Worm (Caenorhabditis elegans): Measurements from ENCODE around the gene dnj-17.
"Not testable (repeated sequence)": the region's sequence is repeated elsewhere in the genome, so short reads cannot be mapped to it uniquely, and the experiment has no call there.

dnj-17 gene

DNA sequence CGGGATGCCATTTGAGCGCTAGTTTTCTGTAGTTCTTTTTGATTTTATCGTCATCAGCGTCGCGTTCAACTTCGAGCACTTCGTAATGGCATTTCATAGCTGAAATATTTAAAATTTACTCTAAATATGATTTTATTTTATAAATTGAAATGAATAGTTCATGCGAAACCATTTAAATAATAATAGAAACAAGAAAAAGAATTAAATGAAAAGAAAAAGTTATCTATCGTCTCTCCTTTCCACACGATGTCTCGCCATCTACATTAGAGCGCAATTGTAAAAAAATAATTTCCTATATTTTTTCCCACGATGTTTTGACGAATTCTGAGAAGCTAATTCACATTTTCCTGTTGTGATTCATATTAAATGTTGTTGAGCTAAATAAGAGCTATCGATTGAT lies at the start of gene dnj-17:
Gene dnj-17 (minus strand): TSS at position 101 of the 400 bp plus-strand sequence.
- TF ChIP-seq unc-62 (GFP tag; optimal IDR thresholded peaks at IDR 0.05): no peak

DNA sequence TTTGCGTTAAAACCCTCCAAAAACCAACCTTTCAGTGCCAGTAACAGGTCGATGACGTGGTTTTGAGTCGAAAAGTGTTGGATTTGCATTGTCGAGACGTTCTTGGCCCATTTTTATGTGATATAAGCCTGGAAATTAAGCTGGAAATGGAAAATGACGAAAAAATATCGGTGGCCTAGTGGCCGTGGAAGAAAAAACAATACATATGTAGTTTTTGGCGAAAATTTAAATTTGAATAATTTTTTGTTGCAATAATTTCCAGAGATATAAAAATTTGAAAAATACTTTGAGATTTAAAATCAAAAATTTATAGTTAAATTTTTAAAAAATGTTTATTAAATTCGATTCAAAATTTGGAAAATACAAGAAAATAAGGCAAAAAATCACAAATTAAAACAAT lies 46.3 kb upstream of the dnj-17 start, which contains the start of gene ciao-2B:
Gene ciao-2B (minus strand): TSS at position 130 of the 400 bp plus-strand sequence.
- no peak for TF ChIP-seq unc-62 (GFP tag; optimal IDR thresholded peaks at IDR 0.05)

DNA sequence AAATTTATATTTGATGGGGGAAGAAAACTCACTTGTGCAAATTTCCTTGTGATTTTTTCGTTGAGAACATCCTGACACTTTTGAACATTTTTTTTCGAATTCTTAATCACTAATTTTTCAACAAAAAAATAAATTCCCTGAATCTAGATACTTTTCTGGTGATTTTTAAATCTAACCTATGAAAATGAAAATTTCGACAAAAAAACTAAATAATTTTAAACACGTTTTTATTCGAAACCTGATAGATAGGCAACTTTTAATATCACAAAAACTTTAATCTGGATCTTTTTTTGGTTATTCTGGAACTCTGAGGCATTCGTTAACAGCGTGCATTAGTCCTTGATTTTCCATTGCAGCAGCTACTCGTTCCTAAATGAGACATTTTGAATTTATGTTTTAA lies 43.7 kb upstream of the dnj-17 start, which contains the start of gene F45G2.9:
Gene F45G2.9 (minus strand): TSS at position 101 of the 400 bp plus-strand sequence.
- no peak for TF ChIP-seq unc-62 (GFP tag; optimal IDR thresholded peaks at IDR 0.05)

DNA sequence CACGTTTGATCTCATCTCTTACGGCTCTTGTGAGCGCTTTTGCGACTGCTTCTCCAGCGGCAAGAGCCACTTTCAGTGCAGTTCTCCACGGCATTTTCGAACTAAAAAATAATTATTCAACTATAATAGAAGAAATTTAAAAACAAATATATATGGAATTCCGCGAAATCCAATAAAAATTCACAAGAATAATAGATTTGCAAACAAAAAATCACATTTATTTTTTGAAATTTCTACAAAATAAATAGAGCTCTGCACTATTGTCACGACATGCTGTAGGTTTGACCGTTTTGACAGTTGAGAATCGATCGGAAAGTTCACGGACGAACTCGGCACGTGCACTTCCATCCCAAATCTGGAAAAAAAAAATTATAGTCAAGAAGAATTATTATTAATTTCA lies 42.4 kb upstream of the dnj-17 start, which contains the start of gene F45G2.8:
Gene F45G2.8 (minus strand): TSS at position 101 of the 400 bp plus-strand sequence.
- TF ChIP-seq unc-62 (GFP tag; optimal IDR thresholded peaks at IDR 0.05): no peak

DNA sequence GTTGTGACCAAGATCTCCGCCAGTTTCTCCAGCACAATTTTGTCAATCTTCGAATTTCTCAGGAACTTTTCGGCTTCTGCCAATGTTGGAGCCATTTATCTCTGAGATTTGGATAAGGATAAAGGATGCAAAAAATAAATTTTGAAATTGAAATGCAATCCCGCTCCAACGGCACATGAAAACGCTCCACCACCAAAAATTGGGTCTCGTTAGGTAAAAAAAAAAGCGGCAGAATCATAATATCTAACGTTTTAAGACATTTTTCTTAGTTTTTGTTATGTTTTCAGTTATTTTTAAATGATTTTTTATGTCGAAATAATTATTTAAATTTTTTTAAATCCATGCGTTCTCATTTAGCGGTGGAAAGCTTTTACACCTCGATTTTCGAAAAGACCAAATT lies 41.3 kb upstream of the dnj-17 start, which contains the start of gene F45G2.7:
Gene F45G2.7 (minus strand): TSS at position 101 of the 400 bp plus-strand sequence.
- TF ChIP-seq unc-62 (GFP tag; optimal IDR thresholded peaks at IDR 0.05): no peak

DNA sequence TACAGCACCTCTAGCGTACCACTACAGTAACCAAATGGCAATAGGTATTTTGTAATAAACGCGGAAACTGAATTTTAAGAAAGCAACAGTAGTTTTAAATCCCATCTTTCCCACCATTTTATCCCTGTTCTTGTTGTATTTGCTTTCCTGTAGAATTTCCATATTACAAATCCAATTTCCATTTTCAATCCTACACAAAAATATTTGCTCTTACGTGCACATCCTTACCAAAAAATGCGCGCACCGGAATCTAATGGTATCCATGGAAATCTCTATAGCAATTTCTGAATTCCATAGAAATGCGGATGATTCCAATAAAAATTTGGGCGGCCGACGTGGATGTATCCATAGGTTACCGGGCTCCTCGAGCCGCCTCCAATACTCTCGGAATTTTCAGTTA lies 37.0 kb upstream of the dnj-17 start, which contains the start of gene trf-1:
Gene trf-1 (plus strand): TSS at position 301 of the 400 bp plus-strand sequence.
- TF ChIP-seq unc-62 (GFP tag; optimal IDR thresholded peaks at IDR 0.05): no peak

DNA sequence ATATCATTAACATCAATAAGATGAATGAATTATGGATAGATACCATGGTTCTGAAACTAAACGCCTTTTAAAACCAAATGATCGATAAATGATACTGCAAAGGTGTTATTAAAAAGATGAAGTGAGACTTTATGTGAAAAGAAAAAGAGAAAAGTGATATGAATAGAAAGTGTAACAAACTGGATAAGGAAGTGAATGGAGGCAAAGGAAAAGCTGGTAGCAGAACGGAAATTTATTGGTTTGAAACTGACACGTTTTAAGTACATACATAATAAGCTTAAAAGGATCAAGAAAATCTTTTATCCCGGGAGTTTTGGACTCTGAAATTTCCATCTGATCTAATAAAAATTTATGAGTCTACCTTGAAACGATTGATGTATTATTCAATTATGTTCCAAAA lies 36.5 kb upstream of the dnj-17 start, which contains the start of gene bli-5:
Gene bli-5 (minus strand): TSS at position 101 of the 400 bp plus-strand sequence.
- TF ChIP-seq unc-62 (GFP tag; optimal IDR thresholded peaks at IDR 0.05): no peak

DNA sequence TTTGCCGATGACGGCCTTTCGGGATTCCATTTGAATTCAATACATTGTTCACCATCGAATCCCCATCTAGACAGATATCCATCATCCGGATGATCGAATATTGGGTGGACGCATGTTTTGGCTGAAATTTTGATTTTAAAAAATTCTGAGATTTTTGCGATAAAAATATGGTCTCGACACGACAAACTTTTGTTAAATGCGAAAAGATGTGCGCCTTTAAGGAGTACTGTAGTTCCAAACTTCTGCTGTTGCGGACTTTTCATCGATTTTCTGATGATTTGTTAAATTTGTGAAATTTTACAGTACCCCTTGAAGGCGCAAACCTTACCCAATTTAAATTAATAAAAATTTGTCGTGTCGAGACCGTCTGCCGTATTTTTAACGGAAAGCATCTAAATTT lies 34.7 kb upstream of the dnj-17 start:
- no peak for TF ChIP-seq unc-62 (GFP tag; optimal IDR thresholded peaks at IDR 0.05)

DNA sequence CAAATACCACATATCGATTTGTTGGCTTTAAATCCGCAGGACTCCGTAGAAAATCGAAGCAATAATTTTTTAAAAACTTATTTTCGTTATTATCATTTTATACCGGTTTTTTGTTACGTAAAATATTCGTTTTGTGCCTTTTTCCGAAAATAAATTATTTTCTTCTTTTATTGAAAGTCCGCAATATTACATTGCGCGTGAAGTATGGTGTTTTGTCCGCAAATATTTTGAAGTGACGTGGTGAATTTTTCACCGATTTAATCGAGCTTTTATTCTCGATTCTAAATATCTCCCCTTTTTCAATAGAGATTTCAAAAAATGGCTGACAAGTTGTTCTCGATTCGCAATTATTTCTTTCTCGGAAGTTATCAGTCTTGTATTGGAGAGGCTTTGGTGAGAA lies 32.9 kb upstream of the dnj-17 start, which contains the start of gene cope-1:
Gene cope-1 (plus strand): TSS at position 229 of the 400 bp plus-strand sequence.
- no peak for TF ChIP-seq unc-62 (GFP tag; optimal IDR thresholded peaks at IDR 0.05)

DNA sequence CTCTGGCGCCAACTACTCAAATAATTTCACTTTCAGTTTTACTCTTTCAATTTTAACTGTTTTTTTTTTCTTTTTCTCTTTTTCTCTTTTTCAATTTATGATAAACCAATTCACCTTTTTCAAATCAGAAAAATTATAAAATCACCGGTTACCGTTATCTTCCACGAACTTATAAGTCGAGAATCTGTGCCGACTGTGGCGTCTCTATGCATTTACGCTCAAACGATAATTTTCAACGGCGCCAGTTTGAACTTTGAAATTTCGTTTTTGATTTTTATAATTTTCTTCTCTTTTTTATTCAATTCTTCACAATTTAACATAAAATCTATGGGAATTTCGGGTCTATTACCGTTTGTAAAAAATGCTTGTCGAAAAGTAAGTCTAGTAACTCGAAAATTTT lies 30.3 kb upstream of the dnj-17 start, which contains the start of gene exo-1:
Gene exo-1 (plus strand): TSS at position 101 of the 400 bp plus-strand sequence.
- TF ChIP-seq unc-62 (GFP tag; optimal IDR thresholded peaks at IDR 0.05): no peak

DNA sequence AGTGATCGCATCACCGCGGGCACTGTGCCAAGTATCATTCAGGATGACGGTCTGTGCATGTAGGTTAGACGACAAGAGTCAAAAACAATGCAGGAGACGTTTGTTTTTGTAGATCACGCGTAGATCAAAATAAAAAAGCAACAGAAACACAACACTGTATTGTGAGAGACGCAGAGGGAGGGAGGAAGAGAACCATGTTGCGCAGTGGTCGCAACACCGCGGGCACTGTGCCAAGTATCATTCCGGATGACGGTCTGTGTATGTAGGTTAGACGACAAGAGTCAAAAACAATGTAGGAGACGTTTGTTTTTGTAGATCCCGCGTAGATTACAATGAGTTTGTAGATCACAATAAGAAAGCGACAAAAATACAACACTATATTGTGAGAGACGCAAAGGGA lies 25.8 kb upstream of the dnj-17 start:
- TF ChIP-seq unc-62 (GFP tag; optimal IDR thresholded peaks at IDR 0.05): no peak

DNA sequence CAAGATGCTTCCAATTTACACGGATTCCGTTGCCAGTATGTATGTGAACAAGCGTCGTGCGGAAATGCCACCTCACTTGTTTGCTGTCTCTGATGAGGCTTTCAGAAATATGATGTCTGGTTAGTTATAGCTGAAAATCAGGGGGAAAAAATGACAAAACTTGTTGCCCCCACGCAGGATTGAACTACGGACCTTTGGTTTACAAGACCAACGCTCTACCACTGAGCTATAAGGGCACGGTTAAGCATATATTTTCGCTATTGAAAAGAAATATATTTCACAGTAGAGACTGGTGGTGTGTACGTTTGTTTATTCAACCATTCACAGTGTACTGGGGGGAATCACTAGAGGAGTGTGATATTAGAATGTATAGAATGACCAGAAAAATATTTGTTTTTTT lies 18.1 kb upstream of the dnj-17 start:
- no peak for TF ChIP-seq unc-62 (GFP tag; optimal IDR thresholded peaks at IDR 0.05)

DNA sequence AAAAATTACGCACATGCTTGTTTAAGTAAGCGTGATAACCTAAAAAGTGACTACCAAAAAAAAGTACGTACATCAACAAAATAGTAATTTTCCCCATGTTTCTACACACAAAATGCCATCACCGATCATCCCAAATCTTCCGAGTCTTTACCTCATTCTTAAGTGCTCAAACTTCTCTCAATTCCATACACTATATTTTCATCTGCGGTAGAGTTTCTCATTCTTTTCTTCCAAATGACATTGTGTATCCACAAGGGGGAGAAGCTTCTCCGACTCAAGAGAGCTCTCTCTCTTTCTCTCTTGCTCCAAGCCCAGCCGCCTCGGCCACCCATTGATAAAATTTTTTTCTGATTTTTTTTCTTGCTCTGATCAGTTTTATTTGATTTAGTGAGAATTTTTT lies 16.4 kb upstream of the dnj-17 start, which contains the start of gene myo-6:
Gene myo-6 (plus strand): TSS at position 301 of the 400 bp plus-strand sequence.
- no peak for TF ChIP-seq unc-62 (GFP tag; optimal IDR thresholded peaks at IDR 0.05)

DNA sequence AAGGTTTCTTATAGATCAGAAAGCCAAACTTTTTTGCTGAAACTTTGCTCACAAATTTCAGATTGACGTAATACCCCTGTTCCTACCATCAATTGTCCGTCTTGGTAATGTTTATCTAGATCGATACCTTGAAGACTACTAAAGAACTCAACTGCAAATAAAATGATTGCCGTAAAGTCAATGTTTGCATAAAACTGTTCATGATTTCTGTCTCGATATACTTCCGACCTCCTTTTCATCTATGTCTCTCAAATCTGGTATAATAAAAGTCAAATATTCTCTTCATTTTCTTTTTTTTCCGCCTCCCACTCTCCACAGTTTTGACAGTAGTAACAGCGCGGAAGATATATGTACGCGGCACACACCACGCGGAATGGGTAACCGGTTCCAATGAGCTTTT lies 12.4 kb upstream of the dnj-17 start, which contains the start of gene nas-1:
Gene nas-1 (plus strand): TSS at position 301 of the 400 bp plus-strand sequence.
- no peak for TF ChIP-seq unc-62 (GFP tag; optimal IDR thresholded peaks at IDR 0.05)

DNA sequence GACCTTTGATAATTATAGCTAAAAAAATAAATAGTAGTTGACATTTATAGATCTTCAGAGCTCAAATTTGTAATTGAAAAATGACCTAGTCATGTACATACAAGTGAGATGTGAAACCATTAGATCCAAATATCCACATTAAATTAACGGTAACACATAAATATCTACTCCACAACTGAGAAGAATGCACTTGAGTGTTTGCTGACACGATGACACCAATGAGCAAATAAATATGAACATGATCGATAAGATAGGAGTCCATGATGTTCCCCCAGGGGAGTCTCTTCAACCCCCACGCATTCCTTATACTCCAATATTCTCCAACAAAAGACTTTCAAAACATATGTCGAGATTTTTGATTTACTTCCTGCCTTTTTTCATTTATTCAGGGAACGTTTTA lies 11.3 kb upstream of the dnj-17 start, which contains the start of gene ttr-52:
Gene ttr-52 (plus strand): TSS at position 301 of the 400 bp plus-strand sequence.
- TF ChIP-seq unc-62 (GFP tag; optimal IDR thresholded peaks at IDR 0.05): no peak

DNA sequence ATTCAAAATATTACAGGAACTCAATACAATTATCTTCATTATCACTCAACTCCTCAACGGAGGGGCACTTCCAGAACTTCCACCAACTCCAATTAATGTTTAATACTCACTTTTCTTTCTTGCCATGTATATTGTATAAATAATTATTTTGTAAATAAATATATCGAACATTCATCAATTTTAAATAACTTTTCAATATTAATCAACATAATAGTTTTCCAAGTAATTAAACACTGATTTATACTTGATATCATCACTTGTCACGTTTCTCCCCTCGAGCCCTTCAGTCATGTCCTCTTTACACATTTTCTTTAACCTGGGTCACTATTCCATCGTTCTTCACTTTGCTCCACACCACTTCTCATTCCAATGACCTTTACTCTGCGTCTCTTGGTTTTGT lies 9.8 kb upstream of the dnj-17 start, which contains the start of gene mig-18:
Gene mig-18 (plus strand): TSS at position 301 of the 400 bp plus-strand sequence.
- TF ChIP-seq unc-62 (GFP tag; optimal IDR thresholded peaks at IDR 0.05): no peak

DNA sequence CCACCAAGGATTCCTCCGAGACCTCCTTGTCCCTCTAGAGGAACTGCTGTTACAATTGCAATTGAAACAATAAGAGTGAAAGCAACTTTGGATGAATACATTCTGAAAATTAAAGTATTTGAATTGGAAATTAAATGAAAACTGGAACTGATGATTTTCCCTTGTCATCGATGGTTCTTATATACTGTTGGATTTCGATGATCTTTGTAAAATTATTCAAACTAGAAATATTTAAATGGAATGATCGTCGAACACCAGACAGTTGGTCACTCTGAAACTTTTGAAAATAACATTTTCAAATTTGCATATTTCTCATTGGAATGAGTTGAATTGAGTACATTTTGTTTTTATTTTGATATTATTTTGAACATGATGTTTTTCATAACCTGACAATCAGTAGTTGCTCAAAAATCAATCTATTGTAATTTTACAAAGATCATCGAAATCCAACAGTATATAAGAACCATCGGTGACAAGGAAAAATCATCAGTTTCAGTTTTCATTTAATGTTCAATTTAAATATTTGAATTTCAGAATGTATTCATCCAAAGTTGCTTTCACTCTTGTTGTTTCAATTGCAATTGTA lies 8.6 kb upstream of the dnj-17 start, which contains the start of the genes srlf-9 and srlf-10:
Gene srlf-9 (minus strand): TSS at position 101 of the 586 bp plus-strand sequence.
Gene srlf-10 (plus strand): TSS at position 536 of the 586 bp plus-strand sequence.
- TF ChIP-seq unc-62 (GFP tag; optimal IDR thresholded peaks at IDR 0.05): not testable (repeated sequence)
